Worm (Caenorhabditis elegans) whole organism, L1 larva: ENCODE measurements around the gene asah-2.

Experiments used
- C16A3.4 ChIP-seq: fragments of 150-350 bp; optimal IDR thresholded peaks from 2 replicates; lab custom pipeline; 2014; ENCODE audit warnings: missing biosample characterization, missing genetic modification characterization
- C34B4.2 ChIP-seq: sonication (generic microtip); optimal IDR thresholded peaks from 2 replicates; lab custom pipeline; 2017; ENCODE audit warnings: mild to moderate bottlenecking, missing genetic modification characterization, missing compliant biosample characterization
- blmp-1 ChIP-seq: fragments of 150-350 bp; optimal IDR thresholded peaks from 2 replicates; lab custom pipeline; 2014; ENCODE audit warnings: missing biosample characterization, missing genetic modification characterization
- ceh-8 ChIP-seq: fragments of 200-800 bp; sonication (Bioruptor generic); optimal IDR thresholded peaks from 2 replicates; lab custom pipeline; 2018; ENCODE audit warnings: mild to moderate bottlenecking, missing genetic modification characterization, moderate library complexity, missing compliant biosample characterization
- ceh-90 ChIP-seq: sonication (generic microtip); optimal IDR thresholded peaks from 2 replicates; lab custom pipeline; 2016; ENCODE audit warnings: missing genetic modification characterization, missing compliant biosample characterization
- dsc-1 ChIP-seq: sonication (generic microtip); optimal IDR thresholded peaks from 2 replicates; lab custom pipeline; 2016; ENCODE audit warnings: mild to moderate bottlenecking, missing genetic modification characterization, missing compliant biosample characterization
- efl-1 ChIP-seq, 4 experiments: fragments of 150-350 bp; optimal IDR thresholded peaks in 3 of 4; peaks in 1 of 4; 1 replicate in 1 of 4; 2 replicates in 3 of 4; lab custom pipeline; 2014; ENCODE audit warnings: missing biosample characterization in 2 of 4, missing genetic modification characterization in 2 of 4, missing genetic modification reagents in 2 of 4
- efl-3 ChIP-seq: fragments of 200-800 bp; sonication (Bioruptor generic); optimal IDR thresholded peaks from 2 replicates; lab custom pipeline; 2018; ENCODE audit warnings: mild to moderate bottlenecking, missing genetic modification characterization, missing compliant biosample characterization
- egl-13 ChIP-seq: sonication (generic microtip); optimal IDR thresholded peaks from 2 replicates; lab custom pipeline; 2016; ENCODE audit warnings: missing genotype, missing genetic modification reagents, missing genetic modification characterization, missing compliant biosample characterization
- elt-2 ChIP-seq: sonication (generic microtip); optimal IDR thresholded peaks from 2 replicates; lab custom pipeline; 2016; ENCODE audit warnings: missing genetic modification characterization, mild to moderate bottlenecking, inconsistent platforms, missing compliant biosample characterization, missing genetic modification reagents
- ets-5 ChIP-seq: fragments of 200-800 bp; sonication (Bioruptor generic); IDR thresholded peaks from 2 replicates; pipeline ENCODE4 v1.3.6; 2022; ENCODE audit warnings: missing genetic modification characterization, missing compliant biosample characterization
- fkh-10 ChIP-seq: sonication (generic microtip); optimal IDR thresholded peaks from 2 replicates; lab custom pipeline; 2017; ENCODE audit warnings: missing biosample characterization, missing genetic modification reagents, missing genetic modification characterization
- fkh-4 ChIP-seq: sonication (generic microtip); optimal IDR thresholded peaks from 2 replicates; lab custom pipeline; 2016; ENCODE audit warnings: missing compliant biosample characterization, missing genetic modification characterization, borderline replicate concordance
- fkh-8 ChIP-seq: sonication (generic microtip); optimal IDR thresholded peaks from 2 replicates; lab custom pipeline; 2016; ENCODE audit warnings: mild to moderate bottlenecking, missing genetic modification characterization, missing compliant biosample characterization
- irx-1 ChIP-seq: sonication (generic microtip); optimal IDR thresholded peaks from 2 replicates; lab custom pipeline; 2016; ENCODE audit warnings: missing genetic modification characterization, missing compliant biosample characterization
- lin-15B ChIP-seq: fragments of 150-350 bp; sonication (generic microtip); optimal IDR thresholded peaks from 3 replicates; lab custom pipeline; 2014; ENCODE audit warnings: missing biosample characterization, missing genetic modification characterization
- lsy-2 ChIP-seq, 2 experiments: fragments of 150-350 bp; optimal IDR thresholded peaks; 2 replicates each; lab custom pipeline; 2014; ENCODE audit warnings: missing biosample characterization in 2 of 2, missing genetic modification characterization in 2 of 2
- mdl-1 ChIP-seq, 2 experiments: fragments of 150-350 bp; optimal IDR thresholded peaks; 2 replicates each; lab custom pipeline; 2014 to 2017; ENCODE audit warnings: missing biosample characterization in 2 of 2, missing genetic modification characterization in 2 of 2, inconsistent platforms in 1 of 2
- nhr-237 ChIP-seq: fragments of 150-350 bp; optimal IDR thresholded peaks from 2 replicates; lab custom pipeline; 2014; ENCODE audit warnings: missing biosample characterization, missing genetic modification characterization
- nhr-47 ChIP-seq: sonication (generic microtip); optimal IDR thresholded peaks from 2 replicates; lab custom pipeline; 2016; ENCODE audit warnings: mild to moderate bottlenecking, missing genetic modification characterization, moderate library complexity, missing compliant biosample characterization
- nhr-76 ChIP-seq: sonication (generic microtip); optimal IDR thresholded peaks from 2 replicates; lab custom pipeline; 2017; ENCODE audit warnings: missing biosample characterization, missing genetic modification characterization
- nhr-77 ChIP-seq: fragments of 150-350 bp; optimal IDR thresholded peaks from 2 replicates; lab custom pipeline; 2014; ENCODE audit warnings: missing biosample characterization, missing genetic modification characterization
- nhr-84 ChIP-seq: sonication (generic microtip); optimal IDR thresholded peaks from 2 replicates; lab custom pipeline; 2017; ENCODE audit warnings: missing biosample characterization, missing genetic modification characterization
- nhr-85 ChIP-seq: sonication (generic microtip); peaks from one replicate; lab custom pipeline; 2016; ENCODE audit warnings: missing genetic modification characterization, inconsistent platforms, missing compliant biosample characterization
- nhr-90 ChIP-seq: sonication (generic microtip); optimal IDR thresholded peaks from 2 replicates; lab custom pipeline; 2016; ENCODE audit warnings: mild to moderate bottlenecking, missing genetic modification characterization, missing compliant biosample characterization; ENCODE audit not compliant: poor library complexity
- pax-3 ChIP-seq: fragments of 200-800 bp; sonication (Bioruptor generic); optimal IDR thresholded peaks from 2 replicates; lab custom pipeline; 2018; ENCODE audit warnings: mild to moderate bottlenecking, missing genetic modification characterization, moderate library complexity, missing compliant biosample characterization
- pqm-1 ChIP-seq: sonication (generic microtip); optimal IDR thresholded peaks from 3 replicates; lab custom pipeline; 2017; ENCODE audit warnings: missing biosample characterization, missing genetic modification characterization
- rnt-1 ChIP-seq: sonication (generic microtip); optimal IDR thresholded peaks from 2 replicates; lab custom pipeline; 2016; ENCODE audit warnings: mild to moderate bottlenecking, missing genetic modification characterization, moderate library complexity, missing compliant biosample characterization
- sup-37 ChIP-seq: fragments of 200-800 bp; sonication (Bioruptor generic); optimal IDR thresholded peaks from 2 replicates; lab custom pipeline; 2018; ENCODE audit warnings: mild to moderate bottlenecking, missing genetic modification characterization, missing compliant biosample characterization
- tbx-2 ChIP-seq: sonication (generic microtip); optimal IDR thresholded peaks from 2 replicates; lab custom pipeline; 2016; ENCODE audit warnings: missing genetic modification characterization, missing compliant biosample characterization
- unc-30 ChIP-seq: sonication (generic microtip); optimal IDR thresholded peaks from 2 replicates; lab custom pipeline; 2017; ENCODE audit warnings: missing biosample characterization, missing genetic modification characterization
- unc-62 ChIP-seq: fragments of 150-350 bp; optimal IDR thresholded peaks from 2 replicates; lab custom pipeline; 2014; ENCODE audit warnings: missing biosample characterization, missing genetic modification reagents, missing genetic modification characterization
- unc-86 ChIP-seq: sonication (generic microtip); optimal IDR thresholded peaks from 2 replicates; lab custom pipeline; 2016; ENCODE audit warnings: missing genetic modification characterization, missing compliant biosample characterization
- vab-15 ChIP-seq: sonication (generic microtip); optimal IDR thresholded peaks from 2 replicates; lab custom pipeline; 2017; ENCODE audit warnings: missing genotype, mild to moderate bottlenecking, missing genetic modification characterization, missing compliant biosample characterization
- xbp-1 ChIP-seq: sonication (generic microtip); optimal IDR thresholded peaks from 2 replicates; lab custom pipeline; 2016; ENCODE audit warnings: missing genetic modification characterization, missing compliant biosample characterization
- zag-1 ChIP-seq: fragments of 150-350 bp; optimal IDR thresholded peaks from 2 replicates; lab custom pipeline; 2014; ENCODE audit warnings: missing biosample characterization, missing genetic modification characterization
- zip-4 ChIP-seq: fragments of 200-800 bp; sonication (Bioruptor generic); optimal IDR thresholded peaks from 2 replicates; lab custom pipeline; 2018; ENCODE audit warnings: mild to moderate bottlenecking, missing genetic modification characterization, moderate library complexity, missing compliant biosample characterization
- ztf-11 ChIP-seq, 2 experiments: sonication (generic microtip); optimal IDR thresholded peaks; 2 replicates each; lab custom pipeline; 2016 to 2017; ENCODE audit warnings: missing genetic modification characterization in 2 of 2, missing biosample characterization in 1 of 2, missing compliant biosample characterization in 1 of 2

Gene asah-2

ce11 chrII:10147502-10147901 is 8.1 kb downstream of the asah-2 start:
- TF ChIP-seq dsc-1 (tag; lab: Kevin White, UChicago) (no peak), nhr-85 (tag; lab: Kevin White, UChicago) (peak; percentile 64), vab-15 (peak; percentile 60), lsy-2 (tag; optimal IDR thresholded peaks at IDR 0.05; lab: Kevin White, UChicago) (peak in 1 of 2 experiments; percentile 47), efl-1 (optimal IDR thresholded peaks at IDR 0.05; lab: Kevin White, UChicago) (no peak), efl-1 (GFP tag; optimal IDR thresholded peaks at IDR 0.05 in 1 of 2; lab: Kevin White, UChicago) (peak in 1 of 2 experiments; percentile 49)
- TF ChIP-seq, all 84 proteins: peak for 4

- TF ChIP-seq C16A3.4 (tag; lab: Kevin White, UChicago) = no peak
- no peak for TF ChIP-seq nhr-76 (tag; lab: Kevin White, UChicago)
- no peak for TF ChIP-seq pax-3 (tag; lab: Kevin White, UChicago)
- TF ChIP-seq pqm-1 (tag; lab: Kevin White, UChicago) = no peak
- no peak for TF ChIP-seq fkh-10
- no peak for TF ChIP-seq tbx-2 (tag; lab: Kevin White, UChicago)
- TF ChIP-seq nhr-77 = no peak
- no peak for TF ChIP-seq ets-5
Observed at ce11 chrII:10155106-10155505, 15.7 kb downstream of the asah-2 start, which contains the start of gene nlp-63. TSS of gene nlp-63 (plus strand) at chrII:10155406.

- TF ChIP-seq unc-30 (tag; lab: Kevin White, UChicago) = no peak
- no peak for TF ChIP-seq nhr-90 (tag; lab: Kevin White, UChicago)
- TF ChIP-seq C16A3.4 (tag; lab: Kevin White, UChicago) = no peak
- no peak for TF ChIP-seq egl-13 (tag; lab: Kevin White, UChicago)
- peak; percentile 63 for TF ChIP-seq fkh-8
Observed at ce11 chrII:10162785-10163184, 23.4 kb downstream of the asah-2 start.

- TF ChIP-seq efl-1 (optimal IDR thresholded peaks at IDR 0.05; lab: Kevin White, UChicago) = no peak
- TF ChIP-seq efl-1 (GFP tag; optimal IDR thresholded peaks at IDR 0.05 in 1 of 2; lab: Kevin White, UChicago) = peak in 1 of 2 experiments; percentile 59
- no peak for TF ChIP-seq xbp-1 (tag; lab: Kevin White, UChicago)
Observed at ce11 chrII:10164137-10164536, 24.7 kb downstream of the asah-2 start.

- no peak for TF ChIP-seq ztf-11 (tag; optimal IDR thresholded peaks at IDR 0.05; lab: Kevin White, UChicago)
- TF ChIP-seq nhr-76 (tag; lab: Kevin White, UChicago) = no peak
- TF ChIP-seq fkh-8 = peak; percentile 57
- TF ChIP-seq rnt-1 = no peak
- TF ChIP-seq sup-37 = no peak
- TF ChIP-seq unc-86 (tag; lab: Kevin White, UChicago) = no peak
- TF ChIP-seq dsc-1 (tag; lab: Kevin White, UChicago) = peak; percentile 37
- no peak for TF ChIP-seq lin-15B (tag; lab: Kevin White, UChicago)
- TF ChIP-seq fkh-4 = no peak
- TF ChIP-seq elt-2 (tag; lab: Kevin White, UChicago) = no peak
Observed at ce11 chrII:10166365-10166764, 27.0 kb downstream of the asah-2 start.

ce11 chrII:10167731-10168130 is 28.3 kb downstream of the asah-2 start:
- TF ChIP-seq efl-1 (optimal IDR thresholded peaks at IDR 0.05; lab: Kevin White, UChicago) (no peak), efl-1 (GFP tag; optimal IDR thresholded peaks at IDR 0.05 in 1 of 2; lab: Kevin White, UChicago) (peak in 1 of 2 experiments; percentile 91), irx-1 (tag; lab: Kevin White, UChicago) (no peak)

ce11 chrII:10168905-10169782 is 29.8 kb downstream of the asah-2 start, which contains the start of gene daf-19:
TSS of gene daf-19 (minus strand) at chrII:10169346.
- TF ChIP-seq xbp-1 (tag; lab: Kevin White, UChicago) (peak; percentile 30), nhr-84 (no peak), nhr-47 (tag; lab: Kevin White, UChicago) (peak; percentile 77), ceh-8 (no peak), blmp-1 (tag; lab: Kevin White, UChicago) (peak; percentile 59), nhr-237 (tag; lab: Kevin White, UChicago) (no peak), C34B4.2 (tag; lab: Kevin White, UChicago) (no peak), ceh-90 (tag; lab: Kevin White, UChicago) (no peak), nhr-77 (peak; percentile 61), nhr-90 (tag; lab: Kevin White, UChicago) (no peak), zip-4 (GFP tag; lab: Kevin White, UChicago) (peak; percentile 3), efl-3 (GFP tag; lab: Kevin White, UChicago) (no peak), zag-1 (tag; lab: Kevin White, UChicago) (no peak), nhr-85 (tag; lab: Kevin White, UChicago) (no peak), ets-5 (no peak), mdl-1 (tag; optimal IDR thresholded peaks at IDR 0.05; lab: Kevin White, UChicago) (no peak), unc-62 (no peak)
